Fruit fly (Drosophila melanogaster) whole organism, pupa: ENCODE results near the gene beat-IIa.

Experiments
- CG10348 ChIP-seq: fragments of 200-800 bp; sonication (Bioruptor generic); IDR thresholded peaks from 2 replicates; pipeline ENCODE4 v1.3.6; 2022; ENCODE audit warnings: missing biosample characterization, missing genetic modification characterization
- CG12605 ChIP-seq: fragments of 200-800 bp; sonication (Bioruptor generic); IDR thresholded peaks from 2 replicates; pipeline ENCODE4 v1.3.6; 2022; ENCODE audit warnings: missing biosample characterization, missing genetic modification characterization
- CG13204 ChIP-seq: fragments of 200-800 bp; sonication (Bioruptor generic); optimal IDR thresholded peaks from 2 replicates; lab custom pipeline; 2018; ENCODE audit warnings: missing biosample characterization, mild to moderate bottlenecking, missing genetic modification characterization, moderate library complexity
- CG14655 ChIP-seq: fragments of 200-800 bp; sonication (Bioruptor generic); optimal IDR thresholded peaks from 3 replicates; lab custom pipeline; 2017; ENCODE audit warnings: mild to moderate bottlenecking, missing biosample characterization, missing genetic modification reagents, missing genetic modification characterization
- CG15710 ChIP-seq: fragments of 200-800 bp; sonication (Bioruptor generic); optimal IDR thresholded peaks from 2 replicates; lab custom pipeline; 2018; ENCODE audit warnings: missing biosample characterization, mild to moderate bottlenecking, missing genetic modification characterization, moderate library complexity
- CG17806 ChIP-seq: fragments of 200-800 bp; sonication (Bioruptor generic); optimal IDR thresholded peaks from 2 replicates; lab custom pipeline; 2018; ENCODE audit warnings: missing biosample characterization, mild to moderate bottlenecking, missing genetic modification characterization, moderate library complexity
- CG32121 ChIP-seq: fragments of 200-800 bp; sonication (Bioruptor generic); IDR thresholded peaks from 2 replicates; pipeline ENCODE4 v1.3.6; 2022; ENCODE audit warnings: missing biosample characterization, missing genetic modification characterization
- CG34367 ChIP-seq: fragments of 200-800 bp; sonication (Bioruptor generic); optimal IDR thresholded peaks from 2 replicates; lab custom pipeline; 2018; ENCODE audit warnings: missing biosample characterization, mild to moderate bottlenecking, missing genetic modification characterization
- CG4496 ChIP-seq: fragments of 200-800 bp; sonication (Bioruptor generic); IDR thresholded peaks from 3 replicates; pipeline ENCODE4 v1.3.6; 2022; ENCODE audit warnings: missing biosample characterization, missing genetic modification characterization
- CG8159 ChIP-seq: fragments of 200-800 bp; sonication (Bioruptor generic); optimal IDR thresholded peaks from 3 replicates; lab custom pipeline; 2018; ENCODE audit warnings: missing biosample characterization, mild to moderate bottlenecking, missing genetic modification characterization, moderate library complexity
- CG8301 ChIP-seq: fragments of 200-800 bp; sonication (Bioruptor generic); optimal IDR thresholded peaks from 2 replicates; lab custom pipeline; 2018; ENCODE audit warnings: missing biosample characterization, mild to moderate bottlenecking, missing genetic modification characterization
- CG9948 ChIP-seq: fragments of 200-800 bp; sonication (Bioruptor generic); optimal IDR thresholded peaks from 2 replicates; lab custom pipeline; 2018; ENCODE audit warnings: missing biosample characterization, mild to moderate bottlenecking, missing genetic modification characterization, moderate library complexity
- D1 ChIP-seq: fragments of 200-800 bp; sonication (Bioruptor generic); optimal IDR thresholded peaks from 2 replicates; lab custom pipeline; 2018; ENCODE audit warnings: missing biosample characterization, mild to moderate bottlenecking, missing genetic modification characterization, moderate library complexity
- EcR ChIP-seq: fragments of 200-800 bp; sonication (Bioruptor generic); optimal IDR thresholded peaks from 3 replicates; lab custom pipeline; 2019; ENCODE audit warnings: missing biosample characterization, missing genetic modification characterization, mild to moderate bottlenecking, moderate library complexity, missing genetic modification reagents
- Ets98B ChIP-seq: fragments of 200-800 bp; sonication (Bioruptor generic); IDR thresholded peaks from 2 replicates; pipeline ENCODE4 v1.3.6; 2022; ENCODE audit warnings: missing biosample characterization, missing genetic modification characterization
- Pif1A ChIP-seq: fragments of 200-800 bp; sonication (Bioruptor generic); optimal IDR thresholded peaks from 3 replicates; lab custom pipeline; 2016; ENCODE audit warnings: missing biosample characterization, missing genetic modification characterization
- Pif1B ChIP-seq: fragments of 200-800 bp; sonication (Bioruptor generic); optimal IDR thresholded peaks from 3 replicates; lab custom pipeline; 2016; ENCODE audit warnings: missing biosample characterization, missing genetic modification characterization
- Snoo ChIP-seq: fragments of 200-800 bp; sonication (Bioruptor generic); optimal IDR thresholded peaks from 3 replicates; lab custom pipeline; 2017; ENCODE audit warnings: missing biosample characterization, mild to moderate bottlenecking, missing genetic modification characterization, inconsistent platforms
- fd96Ca ChIP-seq: fragments of 200-800 bp; sonication (Bioruptor generic); IDR thresholded peaks from 3 replicates; pipeline ENCODE4 v1.3.6; 2022; ENCODE audit warnings: missing biosample characterization, missing genetic modification characterization
- gl ChIP-seq: fragments of 200-800 bp; sonication (Bioruptor generic); optimal IDR thresholded peaks from 2 replicates; lab custom pipeline; 2018; ENCODE audit warnings: missing biosample characterization, mild to moderate bottlenecking, missing genetic modification characterization
- rn ChIP-seq: fragments of 200-800 bp; sonication (Bioruptor generic); IDR thresholded peaks from 2 replicates; pipeline ENCODE4 v1.3.6; 2022; ENCODE audit warnings: missing biosample characterization, missing genetic modification characterization

Gene beat-IIa

DNA sequence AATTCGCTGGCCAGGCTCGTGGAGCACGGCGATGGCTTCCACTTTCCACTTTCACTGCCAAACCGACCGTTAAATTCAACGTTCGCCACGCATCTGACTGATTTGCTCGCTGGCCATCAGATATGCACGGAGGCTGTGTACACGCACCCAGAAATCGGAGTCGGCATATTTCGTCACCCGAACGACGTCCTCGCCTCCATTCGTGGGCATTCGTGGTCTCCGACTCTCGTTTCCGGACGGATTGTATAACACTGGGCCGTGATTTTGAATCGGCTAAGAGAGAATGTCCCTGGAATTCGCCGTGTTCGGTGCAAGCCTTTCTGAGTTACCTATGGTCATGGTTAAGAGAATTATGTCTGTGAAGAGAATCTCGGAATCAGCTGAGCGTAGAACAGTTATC is at the start of gene beat-IIa:
Gene beat-IIa, minus strand, starts transcription at position 97 of the 400 bp plus-strand sequence.
- no peak for TF ChIP-seq CG8301 (tag; lab: Kevin White, UChicago)
- TF ChIP-seq CG4496 = no peak
- no peak for TF ChIP-seq EcR (GFP tag; lab: Kevin White, UChicago)
- no peak for TF ChIP-seq CG13204
- TF ChIP-seq fd96Ca (GFP tag; lab: Robert Waterston, UW) = no peak
- TF ChIP-seq CG17806 (tag; lab: Kevin White, UChicago) = no peak
- TF ChIP-seq CG9948 (tag; lab: Kevin White, UChicago) = no peak
- TF ChIP-seq CG15710 = no peak
- no peak for TF ChIP-seq CG8159
- TF ChIP-seq Ets98B (GFP tag; lab: Robert Waterston, UW) = no peak
- no peak for TF ChIP-seq CG34367 (tag; lab: Kevin White, UChicago)
- no peak for TF ChIP-seq rn (GFP tag; lab: Robert Waterston, UW)
- no peak for TF ChIP-seq D1

DNA sequence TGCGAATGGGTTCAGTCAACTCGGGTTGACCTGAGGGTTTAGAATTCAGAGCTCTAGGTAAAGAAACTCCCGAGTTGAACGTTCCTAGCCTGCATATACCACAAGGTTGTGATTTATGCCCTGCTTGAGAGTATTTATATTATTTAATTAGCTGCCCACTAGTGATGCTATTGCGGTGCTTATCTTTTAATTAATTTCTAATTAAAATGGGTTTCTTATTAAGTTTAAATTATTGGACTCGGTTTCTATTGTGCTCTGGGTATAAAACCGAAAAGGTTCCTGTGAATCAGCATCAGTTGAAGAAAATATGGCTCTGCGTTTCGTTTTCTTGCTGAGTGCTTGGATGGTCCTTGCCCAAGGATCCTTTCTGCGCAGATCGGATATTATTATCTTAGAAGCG is 49.5 kb upstream of the beat-IIa start, which contains the start of gene CG5866:
Gene CG5866, plus strand, starts transcription at position 301 of the 400 bp plus-strand sequence.
- no peak for TF ChIP-seq Pif1A (GFP tag; lab: Kevin White, UChicago)

DNA sequence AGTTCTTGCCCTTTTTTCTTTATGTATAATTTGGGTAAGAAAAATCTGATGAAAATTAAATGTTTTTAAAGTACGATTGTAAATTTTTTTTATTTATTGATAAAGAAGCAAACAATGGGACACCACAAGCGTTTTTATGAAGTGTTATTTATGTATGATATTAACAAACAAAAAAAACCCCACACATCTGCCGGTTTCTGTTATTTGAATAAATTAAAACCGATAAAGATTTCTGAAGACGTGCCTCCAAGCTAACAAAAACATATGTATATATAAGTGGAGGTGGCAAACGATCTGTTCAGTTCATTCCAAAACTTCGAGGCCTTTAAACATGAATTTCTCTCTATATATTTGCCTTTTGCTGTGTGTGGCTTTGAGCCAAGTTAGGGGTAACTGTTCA is 47.7 kb upstream of the beat-IIa start, which contains the start of gene CG42822:
Gene CG42822, plus strand, starts transcription at position 301 of the 400 bp plus-strand sequence.
- TF ChIP-seq CG14655 (GFP tag; lab: Kevin White, UChicago) (no peak), Pif1A (GFP tag; lab: Kevin White, UChicago) (no peak), D1 (no peak), Pif1B (GFP tag; lab: Kevin White, UChicago) (no peak), Snoo (no peak), CG9948 (tag; lab: Kevin White, UChicago) (no peak), CG12605 (GFP tag; lab: Robert Waterston, UW) (no peak), CG17806 (tag; lab: Kevin White, UChicago) (no peak), Ets98B (GFP tag; lab: Robert Waterston, UW) (no peak), CG8301 (tag; lab: Kevin White, UChicago) (no peak), CG8159 (no peak), rn (GFP tag; lab: Robert Waterston, UW) (no peak), gl (tag; lab: Kevin White, UChicago) (no peak), CG32121 (GFP tag; lab: Robert Waterston, UW) (no peak), CG10348 (GFP tag; lab: Robert Waterston, UW) (no peak), EcR (GFP tag; lab: Kevin White, UChicago) (no peak), CG4496 (no peak), CG15710 (no peak), CG34367 (tag; lab: Kevin White, UChicago) (no peak)

DNA sequence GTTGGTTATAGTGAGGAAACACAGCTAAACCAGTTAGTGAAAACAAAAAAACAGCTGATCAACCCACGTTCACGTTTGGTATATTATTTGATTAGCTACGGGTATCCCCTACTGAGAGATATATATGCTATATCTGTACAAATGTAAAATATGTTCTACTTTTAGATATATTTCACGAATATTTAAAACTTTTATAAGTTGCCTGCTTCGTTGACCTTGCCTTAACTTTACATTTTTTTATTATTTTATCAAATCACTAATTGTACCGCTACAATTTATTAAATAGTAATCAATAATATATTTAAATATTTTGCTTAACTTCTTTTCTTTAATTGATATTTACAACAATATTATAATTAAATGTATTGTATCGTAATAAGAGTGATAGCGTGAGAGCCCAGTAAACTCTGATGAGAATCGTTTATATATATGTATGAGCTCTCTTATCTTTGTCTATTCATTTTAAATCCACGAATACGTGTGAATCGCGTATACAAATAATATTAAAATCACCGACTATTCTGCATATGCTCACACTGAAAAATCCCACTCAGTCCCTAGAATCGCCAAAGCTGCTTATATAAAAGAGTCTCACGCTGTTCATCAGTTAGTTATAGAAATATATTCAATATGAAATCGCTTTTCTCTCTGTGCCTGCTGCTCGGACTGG is 46.7 kb upstream of the beat-IIa start, which contains the start of gene CG42821:
Gene CG42821, plus strand, starts transcription at position 620 of the 670 bp plus-strand sequence.
- TF ChIP-seq Pif1B (GFP tag; lab: Kevin White, UChicago) (no peak), CG10348 (GFP tag; lab: Robert Waterston, UW) (no peak), CG13204 (no peak), CG17806 (tag; lab: Kevin White, UChicago) (no peak), Snoo (no peak), EcR (GFP tag; lab: Kevin White, UChicago) (no peak), rn (GFP tag; lab: Robert Waterston, UW) (no peak), CG12605 (GFP tag; lab: Robert Waterston, UW) (no peak)

DNA sequence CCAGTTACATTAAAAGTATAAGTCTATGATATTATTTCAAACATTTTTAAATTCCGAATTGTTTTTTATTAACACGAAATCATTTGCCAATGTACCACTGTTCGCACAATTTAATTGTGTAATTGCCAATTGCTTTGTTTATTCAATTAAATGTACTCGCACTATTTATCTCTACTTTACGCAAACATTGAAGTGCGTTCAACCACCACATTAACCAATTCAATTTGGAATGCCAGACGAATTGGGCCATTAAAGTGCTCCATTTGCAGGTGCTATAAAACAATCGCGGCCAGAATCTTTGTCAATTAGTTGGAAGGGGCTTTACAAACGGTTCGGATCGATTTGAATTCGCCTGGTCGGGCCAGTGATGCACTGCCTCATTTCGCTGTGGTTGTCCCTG is 44.9 kb upstream of the beat-IIa start, which contains the start of gene CG5863:
Gene CG5863, plus strand, starts transcription at position 301 of the 400 bp plus-strand sequence.
- TF ChIP-seq CG14655 (GFP tag; lab: Kevin White, UChicago) (no peak), CG32121 (GFP tag; lab: Robert Waterston, UW) (no peak), CG8159 (no peak), CG12605 (GFP tag; lab: Robert Waterston, UW) (no peak), CG13204 (no peak), CG8301 (tag; lab: Kevin White, UChicago) (no peak), CG34367 (tag; lab: Kevin White, UChicago) (no peak)

DNA sequence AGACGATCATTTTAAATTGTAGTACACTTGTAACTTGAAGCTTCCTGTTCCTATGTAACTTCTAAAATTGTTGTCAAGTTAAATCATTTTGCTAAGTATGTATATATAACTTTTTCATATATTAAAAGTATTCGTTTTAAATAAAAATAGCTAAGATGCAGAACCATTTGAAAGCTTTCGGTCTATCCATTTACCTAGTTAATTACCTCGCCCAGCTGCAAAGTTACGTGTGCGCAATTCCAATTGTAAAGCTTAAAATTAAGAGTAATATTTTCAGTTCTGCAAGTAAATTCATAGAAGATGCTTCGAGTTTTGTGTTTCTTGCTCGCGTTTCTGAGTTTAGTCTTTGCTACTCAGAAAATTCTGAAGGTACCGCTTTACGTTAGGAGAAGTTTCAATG is 43.4 kb upstream of the beat-IIa start, which contains the start of gene CG5860:
Gene CG5860, plus strand, starts transcription at position 301 of the 400 bp plus-strand sequence.
- TF ChIP-seq CG32121 (GFP tag; lab: Robert Waterston, UW) = no peak
- no peak for TF ChIP-seq Ets98B (GFP tag; lab: Robert Waterston, UW)
- no peak for TF ChIP-seq CG17806 (tag; lab: Kevin White, UChicago)
- TF ChIP-seq CG8159 = no peak
- TF ChIP-seq CG15710 = no peak
- no peak for TF ChIP-seq CG4496
- TF ChIP-seq Pif1A (GFP tag; lab: Kevin White, UChicago) = no peak
- TF ChIP-seq Snoo = no peak
- TF ChIP-seq CG8301 (tag; lab: Kevin White, UChicago) = no peak
- TF ChIP-seq fd96Ca (GFP tag; lab: Robert Waterston, UW) = no peak
- no peak for TF ChIP-seq CG34367 (tag; lab: Kevin White, UChicago)
- no peak for TF ChIP-seq EcR (GFP tag; lab: Kevin White, UChicago)
- no peak for TF ChIP-seq CG9948 (tag; lab: Kevin White, UChicago)
- TF ChIP-seq CG14655 (GFP tag; lab: Kevin White, UChicago) = no peak
- no peak for TF ChIP-seq Pif1B (GFP tag; lab: Kevin White, UChicago)
- TF ChIP-seq CG12605 (GFP tag; lab: Robert Waterston, UW) = no peak
- no peak for TF ChIP-seq gl (tag; lab: Kevin White, UChicago)
